Fruit fly (Drosophila melanogaster): ENCODE data around the gene CG10013.
A peak's percentile ranks its signal among the peaks of the same experiment; 100 is the strongest.

Gene CG10013

DNA sequence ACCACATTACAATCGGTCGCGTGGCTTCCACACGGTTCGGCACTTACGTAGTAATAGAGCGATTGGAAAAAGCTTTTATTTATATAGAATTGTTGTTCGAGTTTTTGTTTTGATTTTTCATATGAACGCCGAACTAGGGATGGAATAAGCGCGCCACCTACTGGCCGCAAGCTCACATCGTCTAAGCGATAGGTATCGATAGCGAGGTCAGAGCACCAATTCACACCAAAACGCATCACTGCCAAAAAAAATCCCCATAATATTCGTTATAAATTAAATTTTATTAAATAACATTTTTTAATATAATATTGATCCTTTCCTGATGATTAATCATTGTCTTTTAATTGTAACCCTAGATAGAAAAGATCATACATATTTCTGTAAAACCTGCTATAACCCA, 27.2 kb downstream of the CG10013 start, which contains the start of gene CG10038 (continued):
- no peak for TF ChIP-seq CG11093 (GFP tag; IDR thresholded peaks at IDR 0.05)
- peak; percentile 38 for TF ChIP-seq CG30020 (tag; optimal IDR thresholded peaks at IDR 0.05)
- no peak for TF ChIP-seq CG11696 (GFP tag; IDR thresholded peaks at IDR 0.05)
- TF ChIP-seq Tbp (GFP tag; optimal IDR thresholded peaks at IDR 0.05), result no peak
- no peak for TF ChIP-seq Elba2 (GFP tag; optimal IDR thresholded peaks at IDR 0.05)
- peak; percentile 35 for TF ChIP-seq Meics (GFP tag; optimal IDR thresholded peaks at IDR 0.05)
- no peak; the same call in 1 of the 2 replicates for TF ChIP-seq CG17328 (GFP tag; IDR thresholded peaks at IDR 0.05)
- no peak for TF ChIP-seq pros (GFP tag; optimal IDR thresholded peaks at IDR 0.05)
- TF ChIP-seq CG10979 (tag; optimal IDR thresholded peaks at IDR 0.05), result peak; percentile 21
- peak; percentile 95 for TF ChIP-seq Sry-δ (GFP tag; optimal IDR thresholded peaks at IDR 0.05)
- TF ChIP-seq nom (GFP tag; optimal IDR thresholded peaks at IDR 0.05), result no peak
- no peak for TF ChIP-seq dan (GFP tag; IDR thresholded peaks at IDR 0.05)
- TF ChIP-seq HHEX (GFP tag; optimal IDR thresholded peaks at IDR 0.05), result no peak
- peak; percentile 29 to 58 for TF ChIP-seq dpn (GFP tag; optimal IDR thresholded peaks at IDR 0.05)
- TF ChIP-seq Sin3A (optimal IDR thresholded peaks at IDR 0.05), result peak; percentile 30
- peak; percentile 74 for TF ChIP-seq Lhr (GFP tag; optimal IDR thresholded peaks at IDR 0.05)
- peak; percentile 91 for TF ChIP-seq Doc3 (GFP tag; IDR thresholded peaks at IDR 0.05; ENCODE audit: partially characterized antibody)
- TF ChIP-seq gem (tag; optimal IDR thresholded peaks at IDR 0.05), result no peak
- TF ChIP-seq Sox102F (GFP tag; optimal IDR thresholded peaks at IDR 0.05), result peak; percentile 20
- no peak for TF ChIP-seq schlank (tag; optimal IDR thresholded peaks at IDR 0.05)
- TF ChIP-seq CG8290 (GFP tag; optimal IDR thresholded peaks at IDR 0.05), result peak; percentile 42
- no peak for TF ChIP-seq CG8290 (tag; optimal IDR thresholded peaks at IDR 0.05)
- TF ChIP-seq Vsx1 (GFP tag; optimal IDR thresholded peaks at IDR 0.05), result no peak
- no peak for TF ChIP-seq CG12219 (GFP tag; optimal IDR thresholded peaks at IDR 0.05)
- peak; percentile 20 for TF ChIP-seq CG2875 (GFP tag; optimal IDR thresholded peaks at IDR 0.05)
- TF ChIP-seq CG8924 (tag; optimal IDR thresholded peaks at IDR 0.05), result peak; percentile 6
- TF ChIP-seq br (optimal IDR thresholded peaks at IDR 0.05), result no peak
- TF ChIP-seq CG2678 (tag; optimal IDR thresholded peaks at IDR 0.05), result no peak
- no peak for TF ChIP-seq cwo (GFP tag; optimal IDR thresholded peaks at IDR 0.05)
- TF ChIP-seq nerfin-2 (GFP tag; IDR thresholded peaks at IDR 0.05; ENCODE audit: partially characterized antibody), result peak; percentile 89
- no peak for TF ChIP-seq sd (tag; optimal IDR thresholded peaks at IDR 0.05)
- TF ChIP-seq CG15269 (tag; optimal IDR thresholded peaks at IDR 0.05), result no peak
- no peak for TF ChIP-seq CG5180 (GFP tag; optimal IDR thresholded peaks at IDR 0.05)
- no peak for TF ChIP-seq eve (GFP tag; optimal IDR thresholded peaks at IDR 0.05)
- no peak for TF ChIP-seq pnt (GFP tag; optimal IDR thresholded peaks at IDR 0.05)
- TF ChIP-seq Ssrp (tag; optimal IDR thresholded peaks at IDR 0.05), result no peak
- peak; percentile 3 for TF ChIP-seq CG10654 (GFP tag; optimal IDR thresholded peaks at IDR 0.05)
- 0 out of 3 replicates have a peak, but pooled peaks have one; percentile 37 for TF ChIP-seq dysf (GFP tag; IDR thresholded peaks at IDR 0.05)
- TF ChIP-seq oc (tag; optimal IDR thresholded peaks at IDR 0.05), result no peak
- no peak for TF ChIP-seq lola (GFP tag; optimal IDR thresholded peaks at IDR 0.05)
- TF ChIP-seq knrl (GFP tag; IDR thresholded peaks at IDR 0.05; ENCODE audit: partially characterized antibody), result peak; percentile 96
- no peak for TF ChIP-seq sug (tag; optimal IDR thresholded peaks at IDR 0.05)
- peak; percentile 55 for TF ChIP-seq CG10267 (tag; optimal IDR thresholded peaks at IDR 0.05)
- no peak for TF ChIP-seq CG8281 (tag; optimal IDR thresholded peaks at IDR 0.05)
- TF ChIP-seq CG6654 (GFP tag; optimal IDR thresholded peaks at IDR 0.05), result no peak
- peak; percentile 2 for TF ChIP-seq Nf-YB (GFP tag; optimal IDR thresholded peaks at IDR 0.05)
- peak; percentile 41 for TF ChIP-seq bcd (GFP tag; optimal IDR thresholded peaks at IDR 0.05)
- TF ChIP-seq NK7.1 (GFP tag; optimal IDR thresholded peaks at IDR 0.05), result no peak
- no peak for TF ChIP-seq gro (GFP tag; optimal IDR thresholded peaks at IDR 0.05)
- TF ChIP-seq CG14050 (GFP tag; IDR thresholded peaks at IDR 0.05), result no peak
- TF ChIP-seq inv (GFP tag; IDR thresholded peaks at IDR 0.05; ENCODE audit: partially characterized antibody), result peak; percentile 93
